Worm (Caenorhabditis elegans): ENCODE data around the gene M01F1.9.

DNA sequence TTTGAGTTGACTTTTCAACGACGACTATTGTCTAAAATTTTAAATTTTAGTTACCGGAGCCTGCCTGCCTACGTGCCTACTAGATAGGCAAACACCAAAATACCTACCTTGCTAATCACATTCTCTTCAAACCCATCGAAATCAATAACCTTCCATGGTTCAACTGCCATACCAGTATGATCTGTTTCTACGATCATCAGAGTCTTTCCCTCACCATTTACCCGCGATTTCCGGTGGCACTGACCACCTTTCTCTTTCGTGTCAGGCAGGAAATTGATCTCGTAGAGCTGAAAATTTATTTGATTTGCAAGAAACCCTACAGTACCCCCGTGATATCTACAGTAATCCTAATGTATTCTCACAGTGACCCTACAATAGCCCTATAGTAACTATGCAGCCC lies 13.9 kb downstream of the M01F1.9 start:
- TF ChIP-seq unc-62 (GFP tag; optimal IDR thresholded peaks at IDR 0.05) (no peak), ztf-11 (tag; optimal IDR thresholded peaks at IDR 0.05) (no peak), ceh-39 (tag; optimal IDR thresholded peaks at IDR 0.05) (no peak), nhr-28 (tag; optimal IDR thresholded peaks at IDR 0.05) (no peak), ceh-43 (GFP tag; optimal IDR thresholded peaks at IDR 0.05) (no peak), mep-1 (tag; optimal IDR thresholded peaks at IDR 0.05) (no peak), nhr-237 (tag; optimal IDR thresholded peaks at IDR 0.05) (no peak), nhr-12 (tag; optimal IDR thresholded peaks at IDR 0.05) (no peak), nhr-76 (tag; optimal IDR thresholded peaks at IDR 0.05) (no peak)

All from whole organism, mixed stage, embryonic.